Worm (Caenorhabditis elegans): Measurements from ENCODE around the gene mec-15.

ce11 chrII:10281674-10282073 is 42.2 kb upstream of the mec-15 start:
- no peak for TF ChIP-seq flt-1 (GFP tag; IDR thresholded peaks at IDR 0.05)
- TF ChIP-seq ztf-23 (GFP tag; IDR thresholded peaks at IDR 0.05) = no peak
- no peak for TF ChIP-seq T22C8.4 (GFP tag; IDR thresholded peaks at IDR 0.05)
- TF ChIP-seq tab-1 (GFP tag; IDR thresholded peaks at IDR 0.05) = no peak
